Worm (Caenorhabditis elegans): ENCODE data around the gene igdb-2.
"Not testable (repeated sequence)": the region's sequence is repeated elsewhere in the genome, so short reads cannot be mapped to it uniquely, and the experiment has no call there.

DNA sequence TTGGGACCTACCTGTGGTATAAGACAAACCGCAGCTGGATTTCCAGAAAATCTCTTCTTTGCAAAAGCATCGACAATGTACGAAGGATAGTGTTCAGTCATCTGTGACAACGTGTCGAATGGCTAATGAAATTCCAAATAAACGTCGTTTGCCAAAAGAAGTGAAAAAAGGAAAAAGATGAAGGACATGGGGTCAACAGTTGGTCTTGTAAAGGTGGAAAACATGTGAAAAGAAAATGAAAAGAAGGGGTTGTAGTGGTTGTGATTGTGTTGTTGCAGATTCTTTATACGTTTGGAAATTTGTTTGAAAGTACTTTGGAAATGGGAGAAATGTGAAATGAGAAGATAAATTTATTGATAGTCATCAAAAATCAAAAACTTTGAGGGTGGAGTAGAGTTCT, 8.5 kb downstream of the igdb-2 start, which contains the start of gene T04A11.1:
- TF ChIP-seq K02D7.2 (tag; optimal IDR thresholded peaks at IDR 0.05); ceh-30 (tag; optimal IDR thresholded peaks at IDR 0.05); T23F11.4 (GFP tag; optimal IDR thresholded peaks at IDR 0.05); sdc-2 (tag; optimal IDR thresholded peaks at IDR 0.05); nhr-11 (tag; optimal IDR thresholded peaks at IDR 0.05); fkh-10 (GFP tag; optimal IDR thresholded peaks at IDR 0.05); ama-1 (optimal IDR thresholded peaks at IDR 0.05); rnt-1 (tag; optimal IDR thresholded peaks at IDR 0.05); lin-11 (tag; optimal IDR thresholded peaks at IDR 0.05); sox-4 (tag; optimal IDR thresholded peaks at IDR 0.05); C38D4.7 (GFP tag; optimal IDR thresholded peaks at IDR 0.05); fkh-6 (tag; optimal IDR thresholded peaks at IDR 0.05); madf-2 (tag; optimal IDR thresholded peaks at IDR 0.05); hlh-30 (tag; optimal IDR thresholded peaks at IDR 0.05; ENCODE audit: insufficient read depth): not testable (repeated sequence)
